Worm (Caenorhabditis elegans): ENCODE measurements around the gene nas-14.

DNA sequence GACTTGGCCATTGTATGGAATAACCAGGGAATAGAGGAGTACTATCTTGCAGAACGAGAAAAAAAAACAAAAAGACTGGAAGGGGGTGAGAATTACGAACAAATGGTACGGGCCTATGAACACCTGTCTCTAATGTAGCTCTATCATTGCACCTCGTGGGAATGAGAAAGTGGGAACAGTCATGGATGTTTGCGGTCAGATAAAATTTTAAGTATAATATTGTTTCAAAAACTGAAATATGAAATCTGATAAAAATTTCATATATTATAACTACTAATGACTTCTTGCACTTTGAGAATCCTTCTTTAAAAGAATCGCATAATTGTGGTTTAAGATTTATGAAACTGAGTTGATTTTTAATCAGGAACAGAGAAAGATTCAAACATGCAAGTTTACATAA lies 22.9 kb downstream of the nas-14 start, which contains the start of gene F58D2.5:
- TF ChIP-seq snu-23 (GFP tag; optimal IDR thresholded peaks at IDR 0.05): no peak
- no peak for TF ChIP-seq nhr-237 (tag; optimal IDR thresholded peaks at IDR 0.05)
- no peak for TF ChIP-seq ama-1 (optimal IDR thresholded peaks at IDR 0.05)
- TF ChIP-seq elt-3 (tag; optimal IDR thresholded peaks at IDR 0.05): no peak
